Fruit fly (Drosophila melanogaster): ENCODE data around the gene CG11878.

CG11878 gene

dm6 chr3R:25265589-25266201 is 7.9 kb upstream of the CG11878 start, which contains the start of the genes GlnRS and RIOK2 (continued):
- TF ChIP-seq aop (GFP tag; IDR thresholded peaks at IDR 0.05), result no peak
- TF ChIP-seq dm (GFP tag; optimal IDR thresholded peaks at IDR 0.05), result peak; percentile 99
- peak; percentile 95 for TF ChIP-seq stwl (tag; optimal IDR thresholded peaks at IDR 0.05)
- TF ChIP-seq CG2712 (tag; optimal IDR thresholded peaks at IDR 0.05), result peak; percentile 48
- TF ChIP-seq sens (GFP tag), result peak; percentile 71
- no peak for TF ChIP-seq abd-A (tag; optimal IDR thresholded peaks at IDR 0.05)
- TF ChIP-seq grn (GFP tag; optimal IDR thresholded peaks at IDR 0.05), result peak; percentile 7
- peak; percentile 96 for TF ChIP-seq bbx (GFP tag; IDR thresholded peaks at IDR 0.05; ENCODE audit: partially characterized antibody)
- peak; percentile 97 for TF ChIP-seq unc-4 (GFP tag; IDR thresholded peaks at IDR 0.05; ENCODE audit: partially characterized antibody)
- TF ChIP-seq Dbx (GFP tag; IDR thresholded peaks at IDR 0.05), result peak; percentile 60; the same call in 2 of the 3 replicates
- TF ChIP-seq sug (tag; optimal IDR thresholded peaks at IDR 0.05), result peak; percentile 56
- peak; percentile 95 for TF ChIP-seq scrt (GFP tag; optimal IDR thresholded peaks at IDR 0.05)
- TF ChIP-seq Sry-β (GFP tag; optimal IDR thresholded peaks at IDR 0.05), result peak; percentile 67
- TF ChIP-seq lov (optimal IDR thresholded peaks at IDR 0.05), result no peak
- no peak for TF ChIP-seq lov (GFP tag; IDR thresholded peaks at IDR 0.05)
- peak; percentile 97 for TF ChIP-seq hbn (GFP tag; IDR thresholded peaks at IDR 0.05; ENCODE audit: partially characterized antibody)
- TF ChIP-seq Max (GFP tag; optimal IDR thresholded peaks at IDR 0.05), result peak; percentile 97
- TF ChIP-seq CG9727 (GFP tag; optimal IDR thresholded peaks at IDR 0.05), result peak; percentile 0
- no peak for TF ChIP-seq Adf1 (GFP tag; IDR thresholded peaks at IDR 0.05)
- peak; percentile 6 for TF ChIP-seq mirr (GFP tag; optimal IDR thresholded peaks at IDR 0.05)
- TF ChIP-seq B-H2 (GFP tag; optimal IDR thresholded peaks at IDR 0.05), result peak; percentile 53
- TF ChIP-seq Dll (GFP tag; IDR thresholded peaks at IDR 0.05; ENCODE audit: partially characterized antibody), result peak; percentile 95
- no peak for TF ChIP-seq Blimp-1 (GFP tag; optimal IDR thresholded peaks at IDR 0.05)
- TF ChIP-seq CG7786 (GFP tag; optimal IDR thresholded peaks at IDR 0.05), result peak; percentile 10
- peak; percentile 6 for TF ChIP-seq CG30403 (GFP tag; optimal IDR thresholded peaks at IDR 0.05)
- TF ChIP-seq cwo (GFP tag; optimal IDR thresholded peaks at IDR 0.05), result peak; percentile 96
- TF ChIP-seq kay (GFP tag; optimal IDR thresholded peaks at IDR 0.05), result peak; percentile 68
- TF ChIP-seq NC2β (GFP tag; optimal IDR thresholded peaks at IDR 0.05), result peak; percentile 45
- TF ChIP-seq CG1024 (GFP tag; IDR thresholded peaks at IDR 0.05), result peak; percentile 88
- peak; percentile 66 for TF ChIP-seq sd (tag; optimal IDR thresholded peaks at IDR 0.05)
- TF ChIP-seq ssp (GFP tag; IDR thresholded peaks at IDR 0.05), result peak; percentile 100
- TF ChIP-seq PHDP (tag; optimal IDR thresholded peaks at IDR 0.05), result no peak
- TF ChIP-seq chinmo (GFP tag; IDR thresholded peaks at IDR 0.05; ENCODE audit: partially characterized antibody), result peak; percentile 100
- no peak for TF ChIP-seq pfk (GFP tag; optimal IDR thresholded peaks at IDR 0.05)
- no peak for TF ChIP-seq CG18764 (GFP tag; optimal IDR thresholded peaks at IDR 0.05)
- peak; percentile 41 for TF ChIP-seq zen (tag; optimal IDR thresholded peaks at IDR 0.05)
- TF ChIP-seq pan (optimal IDR thresholded peaks at IDR 0.05), result no peak
- TF ChIP-seq pan (GFP tag; optimal IDR thresholded peaks at IDR 0.05 in 1 of 2, IDR thresholded peaks at IDR 0.05 in 1 of 2), result no peak
- peak; percentile 83 for TF ChIP-seq CG15514 (GFP tag; optimal IDR thresholded peaks at IDR 0.05)
- TF ChIP-seq gro (GFP tag; optimal IDR thresholded peaks at IDR 0.05), result peak; percentile 54
- peak; percentile 11 for TF ChIP-seq CrebB (tag; optimal IDR thresholded peaks at IDR 0.05)
- no peak for TF ChIP-seq chn (GFP tag; optimal IDR thresholded peaks at IDR 0.05)
- TF ChIP-seq CG13424 (tag; optimal IDR thresholded peaks at IDR 0.05), result peak; percentile 14
- TF ChIP-seq Bgb (GFP tag; IDR thresholded peaks at IDR 0.05; ENCODE audit: partially characterized antibody), result peak; percentile 98
- TF ChIP-seq Xbp1 (GFP tag; optimal IDR thresholded peaks at IDR 0.05), result peak; percentile 20
- TF ChIP-seq CG2120 (GFP tag; optimal IDR thresholded peaks at IDR 0.05), result peak; percentile 2
- TF ChIP-seq BEAF-32 (GFP tag; optimal IDR thresholded peaks at IDR 0.05), result peak; percentile 97
- peak; percentile 16 for TF ChIP-seq CG9609 (GFP tag; optimal IDR thresholded peaks at IDR 0.05)
- TF ChIP-seq Rfx (GFP tag; IDR thresholded peaks at IDR 0.05), result peak; percentile 52
- no peak for TF ChIP-seq E2f2 (GFP tag; IDR thresholded peaks at IDR 0.05)
